Worm (Caenorhabditis elegans) whole organism, L2 larva: ENCODE measurements around the gene W01H2.2.

Source experiments
- ZK546.5 ChIP-seq: sonication (generic microtip); optimal IDR thresholded peaks from 2 replicates; lab custom pipeline; 2017; ENCODE audit warnings: missing biosample characterization, missing genetic modification characterization
- nhr-23 ChIP-seq: fragments of 150-350 bp; optimal IDR thresholded peaks from 2 replicates; lab custom pipeline; 2014; ENCODE audit warnings: missing biosample characterization, missing genetic modification reagents, missing genetic modification characterization
- unc-62 ChIP-seq: fragments of 150-350 bp; optimal IDR thresholded peaks from 2 replicates; lab custom pipeline; 2014; ENCODE audit warnings: missing biosample characterization, missing genetic modification reagents, missing genetic modification characterization

DNA sequence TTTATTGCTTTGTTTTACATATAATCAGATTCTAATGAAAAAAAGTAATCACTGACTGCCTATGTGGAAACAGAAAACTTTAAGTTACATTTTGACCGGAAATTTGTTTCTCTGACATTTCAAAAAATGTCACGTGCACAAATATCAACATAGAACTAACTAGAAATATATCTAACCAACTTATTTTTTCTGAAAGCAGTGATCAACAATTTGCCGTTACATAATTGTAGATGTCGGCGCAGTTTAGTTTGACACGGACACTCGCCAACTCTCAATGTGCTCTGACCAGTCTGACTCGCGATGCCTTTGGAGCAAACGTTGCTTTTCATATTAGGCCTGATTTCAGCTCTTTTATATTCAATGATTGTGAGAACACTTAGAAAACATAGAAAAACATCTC, 38.5 kb upstream of the W01H2.2 start, which contains the start of gene srv-6:
- no peak for TF ChIP-seq nhr-23 (tag; lab: Kevin White, UChicago)
- no peak for TF ChIP-seq ZK546.5 (tag; lab: Kevin White, UChicago)
- TF ChIP-seq unc-62 (GFP tag; lab: Kevin White, UChicago) = no peak
